Worm (Caenorhabditis elegans) whole organism, L2 larva: ENCODE measurements around the gene F44A2.3.

Experiments used
- nhr-23 ChIP-seq: fragments of 150-350 bp; optimal IDR thresholded peaks from 2 replicates; lab custom pipeline; 2014; ENCODE audit warnings: missing biosample characterization, missing genetic modification reagents, missing genetic modification characterization
- snpc-4 ChIP-seq: fragments of 150-350 bp; optimal IDR thresholded peaks from 2 replicates; lab custom pipeline; 2014; ENCODE audit warnings: missing biosample characterization, missing genetic modification characterization

ce11 chrV:9359674-9360073, 54.5 kb downstream of the F44A2.3 start, which contains the start of gene gpa-3:
- TF ChIP-seq nhr-23 (tag; lab: Kevin White, UChicago), result no peak
- no peak for TF ChIP-seq snpc-4 (tag; lab: Kevin White, UChicago)
